Fruit fly (Drosophila melanogaster) whole organism, wandering third instar larva: ENCODE data around the gene Ser7.

ENCODE experiments used
- CG9705 ChIP-seq: fragments of 200-800 bp; sonication (Bioruptor generic); optimal IDR thresholded peaks from 2 replicates; lab custom pipeline; 2018; ENCODE audit warnings: missing biosample characterization, mild to moderate bottlenecking, missing genetic modification characterization
- Hr78 ChIP-seq: fragments of >200 bp; optimal IDR thresholded peaks from 2 replicates; lab custom pipeline; 2017; ENCODE audit warnings: missing biosample characterization, missing genetic modification characterization
- Myc ChIP-seq: fragments of >200 bp; optimal IDR thresholded peaks from 2 replicates; lab custom pipeline; 2017
- br ChIP-seq: fragments of 200-800 bp; sonication (Bioruptor generic); optimal IDR thresholded peaks from 2 replicates; lab custom pipeline; 2016; ENCODE audit warnings: missing biosample characterization, missing genetic modification characterization
- pan ChIP-seq: fragments of >200 bp; optimal IDR thresholded peaks from 2 replicates; lab custom pipeline; 2017

dm6 chrX:9892834-9893233, 27.8 kb downstream of the Ser7 start:
- TF ChIP-seq CG9705 (GFP tag; lab: Kevin White, UChicago), result no peak
- peak; percentile 41 for TF ChIP-seq br (GFP tag; lab: Kevin White, UChicago)
- no peak for TF ChIP-seq pan
- TF ChIP-seq Hr78 (GFP tag; lab: Kevin White, UChicago), result no peak
- TF ChIP-seq Myc (lab: Kevin White, UChicago), result no peak
